Worm (Caenorhabditis elegans): ENCODE data around the gene srx-136.

ce11 chrV:13812330-13812729 lies 44.9 kb upstream of the srx-136 start:
- TF ChIP-seq him-1 (tag; optimal IDR thresholded peaks at IDR 0.05) (no peak), W03F9.2 (tag; optimal IDR thresholded peaks at IDR 0.05) (no peak), dao-5 (tag; optimal IDR thresholded peaks at IDR 0.05) (no peak)
